Fruit fly (Drosophila melanogaster): ENCODE measurements around the gene noc.

noc gene

DNA sequence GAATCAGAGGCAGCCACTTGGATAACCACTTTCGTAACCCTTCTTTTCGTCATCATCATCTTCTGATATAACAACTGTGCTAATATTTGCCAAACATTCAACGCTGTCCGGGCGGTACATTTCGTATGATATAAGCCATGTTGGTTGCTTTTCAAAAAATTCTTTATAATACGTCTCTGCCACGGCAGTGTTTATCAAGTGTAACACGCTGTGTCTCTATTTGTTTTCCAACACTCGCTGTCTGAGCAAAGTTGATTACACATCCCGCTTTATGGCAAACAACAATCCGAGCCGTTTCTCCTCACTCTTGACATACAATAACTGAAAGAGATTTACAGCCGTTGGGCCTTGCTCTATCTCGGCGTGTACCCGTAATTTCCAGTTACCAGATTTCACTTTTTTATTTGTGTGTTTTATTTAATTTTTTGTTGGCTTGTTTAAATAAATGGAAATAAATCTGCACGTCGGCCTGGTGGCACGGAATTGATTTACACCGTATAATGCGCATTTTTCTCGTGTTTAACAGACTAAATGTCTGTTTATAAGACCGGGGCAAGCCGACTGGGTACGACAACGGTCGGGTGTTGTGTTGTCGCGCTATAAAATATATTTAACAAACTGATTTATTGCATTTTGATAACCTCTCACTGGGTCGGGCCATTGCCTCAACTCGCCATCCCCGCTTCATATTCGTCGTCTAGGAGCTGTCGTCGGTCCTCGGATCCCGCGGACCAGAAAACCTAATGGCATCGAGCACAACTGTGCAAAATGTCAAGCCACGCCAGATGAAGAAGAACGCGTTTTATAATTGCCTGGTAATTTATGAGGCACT lies 14.6 kb downstream of the noc start (continued):
- TF ChIP-seq Tbp (GFP tag; optimal IDR thresholded peaks at IDR 0.05) (no peak), CG10147 (GFP tag; optimal IDR thresholded peaks at IDR 0.05) (peak; percentile 73), CG3163 (GFP tag; optimal IDR thresholded peaks at IDR 0.05) (peak; percentile 80), CG7963 (GFP tag; IDR thresholded peaks at IDR 0.05; ENCODE audit: partially characterized antibody) (no peak), chinmo (GFP tag; IDR thresholded peaks at IDR 0.05; ENCODE audit: partially characterized antibody) (0 out of 4 replicates have a peak, but pooled peaks have one; percentile 44), sens (GFP tag) (peak; percentile 99), YL-1 (GFP tag; optimal IDR thresholded peaks at IDR 0.05) (peak; percentile 90), CG10543 (GFP tag; optimal IDR thresholded peaks at IDR 0.05) (peak; percentile 80), CG9797 (GFP tag; optimal IDR thresholded peaks at IDR 0.05) (peak; percentile 14), CG16813 (GFP tag; IDR thresholded peaks at IDR 0.05; ENCODE audit: partially characterized antibody) (no peak), Scr (GFP tag; IDR thresholded peaks at IDR 0.05; ENCODE audit: partially characterized antibody) (no peak), CG7357 (GFP tag; IDR thresholded peaks at IDR 0.05) (0 out of 3 replicates have a peak, but pooled peaks have one; percentile 30), NFAT (GFP tag; IDR thresholded peaks at IDR 0.05) (peak; percentile 64), lmd (GFP tag; IDR thresholded peaks at IDR 0.05) (peak; percentile 30; the same call in 1 of the 2 replicates), row (GFP tag; IDR thresholded peaks at IDR 0.05) (peak; percentile 33; the same call in 1 of the 3 replicates), CG17328 (GFP tag; IDR thresholded peaks at IDR 0.05) (peak; percentile 67; the same call in 1 of the 2 replicates), Sin3A (optimal IDR thresholded peaks at IDR 0.05) (no peak), psq (GFP tag; optimal IDR thresholded peaks at IDR 0.05) (peak; percentile 71), dmrt99B (tag; optimal IDR thresholded peaks at IDR 0.05) (peak; percentile 81), mirr (GFP tag; optimal IDR thresholded peaks at IDR 0.05) (peak; percentile 85), CG13775 (GFP tag; optimal IDR thresholded peaks at IDR 0.05) (peak; percentile 77), CG6689 (GFP tag; IDR thresholded peaks at IDR 0.05) (peak; percentile 79), ind (GFP tag; optimal IDR thresholded peaks at IDR 0.05) (peak; percentile 56), ara (GFP tag; IDR thresholded peaks at IDR 0.05) (peak; percentile 80), pnt (GFP tag; optimal IDR thresholded peaks at IDR 0.05) (peak; percentile 87), abd-A (tag; optimal IDR thresholded peaks at IDR 0.05) (no peak), eyg (GFP tag; optimal IDR thresholded peaks at IDR 0.05) (peak; percentile 93), HmgD (GFP tag; optimal IDR thresholded peaks at IDR 0.05) (peak; percentile 63), Taf1 (GFP tag; IDR thresholded peaks at IDR 0.05) (0 out of 2 replicates have a peak, but pooled peaks have one; percentile 9), dmrt11E (tag; optimal IDR thresholded peaks at IDR 0.05) (peak; percentile 85), repo (GFP tag; optimal IDR thresholded peaks at IDR 0.05) (peak; percentile 83), CG11093 (GFP tag; IDR thresholded peaks at IDR 0.05) (peak; percentile 67; the same call in 1 of the 3 replicates), Eip74EF (GFP tag; optimal IDR thresholded peaks at IDR 0.05) (peak in 1 of 2 experiments; percentile 74), Drgx (GFP tag; IDR thresholded peaks at IDR 0.05) (peak; percentile 42), CG15073 (GFP tag; optimal IDR thresholded peaks at IDR 0.05) (peak; percentile 46), ranshi (GFP tag; IDR thresholded peaks at IDR 0.05) (peak; percentile 71), wor (GFP tag; IDR thresholded peaks at IDR 0.05) (0 out of 2 replicates have a peak, but pooled peaks have one; percentile 15), bigmax (GFP tag; optimal IDR thresholded peaks at IDR 0.05) (peak; percentile 63), CG30403 (GFP tag; optimal IDR thresholded peaks at IDR 0.05) (peak; percentile 66), CG6791 (GFP tag; IDR thresholded peaks at IDR 0.05; ENCODE audit: partially characterized antibody) (no peak), CG5180 (GFP tag; optimal IDR thresholded peaks at IDR 0.05) (peak; percentile 82), CG16815 (GFP tag; optimal IDR thresholded peaks at IDR 0.05) (peak; percentile 59), NC2β (GFP tag; optimal IDR thresholded peaks at IDR 0.05) (peak; percentile 91), CG3407 (GFP tag; optimal IDR thresholded peaks at IDR 0.05) (peak; percentile 97), dm (GFP tag; optimal IDR thresholded peaks at IDR 0.05) (peak; percentile 75), HLH3B (GFP tag; IDR thresholded peaks at IDR 0.05) (peak; percentile 82; the same call in 1 of the 2 replicates), Hsf (GFP tag; optimal IDR thresholded peaks at IDR 0.05) (peak; percentile 81), CG6765 (GFP tag; optimal IDR thresholded peaks at IDR 0.05) (peak; percentile 84), CG13296 (GFP tag; optimal IDR thresholded peaks at IDR 0.05) (peak; percentile 83)

Data from whole organism, embryonic.